Worm (Caenorhabditis elegans): ENCODE measurements around the gene F22E5.20.
A peak's percentile ranks its signal among the peaks of the same experiment; 100 is the strongest.
"Not testable (repeated sequence)": the region's sequence is repeated elsewhere in the genome, so short reads cannot be mapped to it uniquely, and the experiment has no call there.

The F22E5.20 gene

ce11 chrII:2681118-2681517 lies 7.7 kb upstream of the F22E5.20 start, which contains the start of gene F34D6.1:
Gene F34D6.1 (minus strand): TSS chrII:2681218.
- TF ChIP-seq Y22D7AL.16 (tag; optimal IDR thresholded peaks at IDR 0.05), result no peak
- TF ChIP-seq ceh-24 (tag; optimal IDR thresholded peaks at IDR 0.05), result no peak
- no peak for TF ChIP-seq unc-55 (GFP tag; optimal IDR thresholded peaks at IDR 0.05)
- no peak for TF ChIP-seq nhr-11 (tag; optimal IDR thresholded peaks at IDR 0.05)

DNA sequence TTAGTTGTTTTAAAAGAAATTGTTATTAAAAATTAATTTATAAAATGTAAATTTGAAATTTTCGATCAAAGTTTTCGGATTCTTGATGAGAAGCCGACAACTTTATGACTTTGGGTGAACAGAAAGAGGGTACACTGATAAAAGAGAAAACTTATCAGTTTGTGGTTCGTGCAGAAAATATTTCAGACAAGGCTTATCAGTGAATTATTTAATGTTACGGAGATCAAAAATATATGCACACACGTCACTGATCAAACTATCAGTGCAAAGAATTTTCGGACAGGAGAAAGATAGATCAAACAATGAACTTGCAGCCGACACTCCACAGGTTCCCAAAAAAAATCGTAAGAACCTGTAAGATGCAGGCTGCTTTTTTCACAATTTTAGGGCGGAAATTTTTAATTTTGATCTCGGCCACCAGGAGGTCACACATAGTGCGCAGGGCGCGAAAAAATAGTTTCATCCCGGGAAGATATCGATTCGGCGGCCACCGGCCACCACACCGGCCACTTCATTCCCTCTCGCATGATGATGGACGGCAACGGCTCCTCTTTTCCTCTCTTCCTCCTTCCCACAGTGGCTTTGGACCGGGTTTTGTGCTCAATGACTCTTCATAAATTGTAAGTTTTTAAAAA lies 4.2 kb upstream of the F22E5.20 start, which contains the start of gene F22E5.17:
TSS of gene F22E5.17 (plus strand) at position 508 of the 635 bp plus-strand sequence.
- TF ChIP-seq pros-1 (tag; optimal IDR thresholded peaks at IDR 0.05) (no peak), elt-2 (tag; optimal IDR thresholded peaks at IDR 0.05) (peak; percentile 84), pha-2 (tag; optimal IDR thresholded peaks at IDR 0.05) (no peak)

DNA sequence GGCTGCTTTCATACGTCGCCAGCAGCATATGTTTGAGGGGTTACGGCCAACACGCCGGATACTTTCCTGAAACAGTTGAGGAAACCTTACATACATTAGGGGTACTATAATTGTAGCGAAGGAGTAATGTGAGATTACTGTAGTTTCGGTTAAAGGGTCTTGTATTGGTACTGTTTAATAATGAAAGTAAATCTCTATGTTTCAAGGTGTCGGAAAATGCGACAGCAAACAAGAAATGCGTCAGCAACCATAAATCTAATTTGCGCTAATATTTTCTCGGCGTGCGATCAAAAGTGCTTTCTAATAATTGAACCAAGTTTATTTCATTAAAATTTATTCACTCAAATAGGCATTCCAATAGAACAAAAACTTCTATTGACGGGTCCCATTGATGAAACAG lies 1.1 kb downstream of the F22E5.20 start, which contains the start of gene sri-57:
TSS of gene sri-57 (minus strand) at position 101 of the 400 bp plus-strand sequence.
- TF ChIP-seq hlh-30 (tag; optimal IDR thresholded peaks at IDR 0.05; ENCODE audit: insufficient read depth); pax-1 (tag; optimal IDR thresholded peaks at IDR 0.05); ceh-6 (GFP tag; optimal IDR thresholded peaks at IDR 0.05): not testable (repeated sequence)

- TF ChIP-seq ceh-45 (GFP tag; IDR thresholded peaks at IDR 0.05) (no peak), ref-2 (tag; optimal IDR thresholded peaks at IDR 0.05) (no peak), K02D7.2 (tag; optimal IDR thresholded peaks at IDR 0.05) (no peak), ama-1 (optimal IDR thresholded peaks at IDR 0.05) (no peak), ceh-48 (tag; optimal IDR thresholded peaks at IDR 0.05) (no peak), tbx-2 (tag; optimal IDR thresholded peaks at IDR 0.05) (no peak), ceh-2 (tag; optimal IDR thresholded peaks at IDR 0.05) (no peak), lim-6 (tag; optimal IDR thresholded peaks at IDR 0.05) (no peak), elt-2 (tag; optimal IDR thresholded peaks at IDR 0.05) (no peak), hlh-6 (tag; optimal IDR thresholded peaks at IDR 0.05) (no peak), unc-42 (tag; optimal IDR thresholded peaks at IDR 0.05) (no peak), ceh-22 (tag; optimal IDR thresholded peaks at IDR 0.05) (no peak), C38D4.7 (GFP tag; optimal IDR thresholded peaks at IDR 0.05) (no peak), fkh-6 (tag; optimal IDR thresholded peaks at IDR 0.05) (no peak), eyg-1 (tag; optimal IDR thresholded peaks at IDR 0.05) (no peak), hlh-15 (tag; optimal IDR thresholded peaks at IDR 0.05) (no peak), ets-4 (tag; optimal IDR thresholded peaks at IDR 0.05) (no peak), sox-4 (tag; optimal IDR thresholded peaks at IDR 0.05) (no peak), tbx-7 (tag; optimal IDR thresholded peaks at IDR 0.05) (no peak), ceh-31 (tag; optimal IDR thresholded peaks at IDR 0.05) (no peak)
These were observed 7.8 kb downstream of the F22E5.20 start, which contains the start of gene F22E5.22 for ce11 chrII:2665606-2666005. Gene F22E5.22 (plus strand): TSS chrII:2665906.

DNA sequence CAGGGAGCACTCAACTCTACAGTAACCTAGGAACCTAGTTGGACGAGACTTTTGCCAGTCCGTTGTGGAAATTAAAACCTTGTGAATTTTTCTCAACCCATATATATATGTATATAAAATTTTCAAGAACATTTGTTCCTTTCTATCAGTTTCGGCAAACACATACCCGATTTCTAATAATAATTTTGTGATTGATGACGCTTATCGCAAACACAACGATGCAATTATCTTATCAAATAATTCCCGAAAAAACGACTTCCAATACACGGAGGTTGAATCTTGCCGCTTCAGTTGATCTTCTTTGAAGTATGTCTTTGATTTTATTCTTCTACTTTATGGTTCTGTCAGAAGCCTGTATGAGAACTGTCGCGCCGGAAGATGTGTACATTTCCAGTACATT lies 8.4 kb downstream of the F22E5.20 start, which contains the start of gene F22E5.2:
TSS of gene F22E5.2 (plus strand) at position 301 of the 400 bp plus-strand sequence.
- TF ChIP-seq ets-4, Y22D7AL.16, pha-4 (tag; optimal IDR thresholded peaks at IDR 0.05): not testable (repeated sequence)

- TF ChIP-seq pat-9 (tag; optimal IDR thresholded peaks at IDR 0.05), result no peak
- no peak for TF ChIP-seq unc-86 (tag; optimal IDR thresholded peaks at IDR 0.05)
- TF ChIP-seq zip-5 (tag; optimal IDR thresholded peaks at IDR 0.05), result no peak
- no peak for TF ChIP-seq ceh-19 (GFP tag; optimal IDR thresholded peaks at IDR 0.05)
- no peak for TF ChIP-seq ttx-3 (tag; optimal IDR thresholded peaks at IDR 0.05)
- TF ChIP-seq sdc-2 (tag; optimal IDR thresholded peaks at IDR 0.05), result no peak
- TF ChIP-seq ceh-9 (tag; optimal IDR thresholded peaks at IDR 0.05), result no peak
- TF ChIP-seq ceh-34 (tag; optimal IDR thresholded peaks at IDR 0.05), result no peak
- no peak for TF ChIP-seq pros-1 (tag; optimal IDR thresholded peaks at IDR 0.05)
- TF ChIP-seq ceh-48 (tag; optimal IDR thresholded peaks at IDR 0.05), result no peak
- TF ChIP-seq ceh-24 (tag; optimal IDR thresholded peaks at IDR 0.05), result no peak
- no peak for TF ChIP-seq elt-2 (tag; optimal IDR thresholded peaks at IDR 0.05)
- TF ChIP-seq pha-2 (tag; optimal IDR thresholded peaks at IDR 0.05), result no peak
- TF ChIP-seq hlh-8 (tag; optimal IDR thresholded peaks at IDR 0.05), result no peak
- no peak for TF ChIP-seq hlh-6 (tag; optimal IDR thresholded peaks at IDR 0.05)
- no peak for TF ChIP-seq dmd-4 (tag; optimal IDR thresholded peaks at IDR 0.05; ENCODE audit: borderline replicate concordance)
These were observed 14.1 kb downstream of the F22E5.20 start, which contains the start of gene gcy-21 for ce11 chrII:2659364-2659763. Gene gcy-21 (plus strand): TSS chrII:2659664.

Measured in whole organism, late embryonic.